Fruit fly (Drosophila melanogaster): ENCODE data around the gene CG1674.

DNA sequence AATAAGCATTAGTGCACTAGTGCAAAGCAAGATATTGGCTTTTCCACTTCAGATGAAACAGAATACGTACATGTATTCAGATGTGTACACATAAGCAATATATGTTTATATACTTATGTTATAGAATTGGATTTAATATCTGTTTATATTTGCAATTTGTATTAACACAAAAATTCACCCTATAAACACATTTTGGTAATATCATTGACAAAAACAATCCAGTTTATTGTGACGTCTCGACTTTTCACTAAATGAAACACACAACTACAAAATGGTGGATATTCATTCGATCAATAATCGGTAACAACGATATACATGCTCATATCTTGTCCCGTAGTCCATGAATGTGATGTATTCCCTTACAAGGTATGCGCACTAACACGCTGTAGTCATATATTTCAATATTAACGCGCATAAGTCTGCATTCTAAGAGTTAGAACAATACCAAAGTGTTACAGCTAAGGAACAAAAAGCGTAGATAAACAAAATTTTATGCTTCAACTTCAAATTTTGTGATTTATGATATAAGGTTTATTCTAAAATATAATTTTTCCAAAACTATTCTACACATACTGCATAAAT is 24.8 kb upstream of the CG1674 start, which contains the start of gene CG31998:
- peak; percentile 14 for TF ChIP-seq CHES-1-like (GFP tag; optimal IDR thresholded peaks at IDR 0.05)
- no peak for TF ChIP-seq CG12071 (GFP tag; optimal IDR thresholded peaks at IDR 0.05)
- TF ChIP-seq nau (GFP tag; optimal IDR thresholded peaks at IDR 0.05), result no peak
- TF ChIP-seq NC2α (GFP tag; optimal IDR thresholded peaks at IDR 0.05), result no peak
- TF ChIP-seq CG14860 (GFP tag; IDR thresholded peaks at IDR 0.05; ENCODE audit: partially characterized antibody), result no peak
- TF ChIP-seq Pdp1 (GFP tag; optimal IDR thresholded peaks at IDR 0.05), result no peak
- no peak for TF ChIP-seq NfI (GFP tag; optimal IDR thresholded peaks at IDR 0.05)
- TF ChIP-seq CG14710 (tag; optimal IDR thresholded peaks at IDR 0.05), result no peak

Measured in whole organism, embryonic.